Fruit fly (Drosophila melanogaster) Kc167 (cell line): Measurements from ENCODE around the gene CG4956.

Experiments
- Myc ChIP-seq: fragments of >200 bp; optimal IDR thresholded peaks from 2 replicates; lab custom pipeline; 2017; ENCODE audit warnings: missing external identifiers
- Sin3A ChIP-seq: fragments of >200 bp; optimal IDR thresholded peaks from 2 replicates; lab custom pipeline; 2018; ENCODE audit warnings: missing external identifiers
- h ChIP-seq: fragments of >200 bp; optimal IDR thresholded peaks from 3 replicates; lab custom pipeline; 2018; ENCODE audit warnings: missing external identifiers
- insv ChIP-seq: fragments of >200 bp; optimal IDR thresholded peaks from 3 replicates; lab custom pipeline; 2018; ENCODE audit warnings: missing external identifiers
- psq ChIP-seq: fragments of >200 bp; optimal IDR thresholded peaks from 2 replicates; lab custom pipeline; 2017; ENCODE audit warnings: missing external identifiers
- ttk ChIP-seq: sonication (Bioruptor generic); optimal IDR thresholded peaks from 2 replicates; lab custom pipeline; 2017; ENCODE audit warnings: missing external identifiers

CG4956 gene

dm6 chr3R:25778205-25778604 lies at the start of gene CG4956:
Gene CG4956, minus strand, starts transcription at chr3R:25778305.
- no peak for TF ChIP-seq psq (lab: Kevin White, UChicago)
- TF ChIP-seq ttk (lab: Kevin White, UChicago), result no peak
- no peak for TF ChIP-seq Myc (lab: Kevin White, UChicago)
- TF ChIP-seq h (lab: Kevin White, UChicago), result no peak
- no peak for TF ChIP-seq insv
- TF ChIP-seq Sin3A (lab: Kevin White, UChicago), result no peak

DNA sequence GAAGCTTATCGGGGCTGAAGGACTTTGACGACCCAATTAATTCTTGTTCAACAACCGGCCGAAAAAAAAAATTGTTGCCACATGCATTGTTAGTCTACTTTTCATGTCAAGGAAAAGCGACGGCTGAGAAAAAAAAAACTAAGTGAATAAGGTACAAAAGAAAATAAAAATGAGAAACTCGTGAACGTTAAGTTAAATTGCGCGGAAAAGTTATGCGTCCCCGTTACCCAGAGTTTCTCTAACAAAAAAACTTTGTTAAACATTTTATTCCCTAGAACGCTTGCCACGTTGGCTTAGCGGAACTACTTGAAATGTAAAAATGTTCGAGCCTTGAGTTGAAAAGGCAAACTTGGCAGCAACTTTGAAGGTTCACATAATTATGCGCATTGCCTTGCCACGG lies 37.1 kb upstream of the CG4956 start, which contains the start of gene CG14354:
CG14354 (plus strand) TSS at position 301 of the 400 bp plus-strand sequence.
- TF ChIP-seq insv (no peak), Myc (lab: Kevin White, UChicago) (no peak), psq (lab: Kevin White, UChicago) (no peak), Sin3A (lab: Kevin White, UChicago) (no peak), h (lab: Kevin White, UChicago) (no peak), ttk (lab: Kevin White, UChicago) (no peak)

DNA sequence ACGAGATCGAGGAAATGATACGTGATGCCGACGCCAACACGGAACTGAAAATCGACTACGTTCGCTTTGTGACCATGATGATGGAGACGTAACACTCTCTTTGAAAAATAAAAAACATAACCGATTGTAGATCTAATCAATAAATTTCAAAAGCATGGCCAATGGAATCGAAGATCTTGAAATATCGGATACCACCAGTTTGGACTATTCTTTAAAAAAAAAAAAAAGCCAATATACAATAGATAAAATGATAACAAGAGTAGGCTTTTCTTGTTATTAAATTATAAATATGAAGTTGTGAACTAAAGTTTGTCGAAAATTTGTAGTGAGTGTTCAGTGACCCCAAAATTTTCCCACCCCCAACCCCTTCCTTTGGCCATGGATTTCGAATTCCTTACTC lies 33.5 kb upstream of the CG4956 start, which contains the start of the genes Acam and CG17770:
Acam (plus strand) TSS at position 301 of the 400 bp plus-strand sequence.
CG17770 (plus strand) TSS at position 301 of the 400 bp plus-strand sequence.
- no peak for TF ChIP-seq h (lab: Kevin White, UChicago)
- no peak for TF ChIP-seq Sin3A (lab: Kevin White, UChicago)
- no peak for TF ChIP-seq insv
- no peak for TF ChIP-seq psq (lab: Kevin White, UChicago)
- TF ChIP-seq ttk (lab: Kevin White, UChicago), result no peak
- no peak for TF ChIP-seq Myc (lab: Kevin White, UChicago)

dm6 chr3R:25810796-25811195 lies 32.7 kb upstream of the CG4956 start, which contains the start of gene CG5024:
Gene CG5024, plus strand, starts transcription at chr3R:25811096.
- TF ChIP-seq h (lab: Kevin White, UChicago), result no peak
- no peak for TF ChIP-seq Sin3A (lab: Kevin White, UChicago)
- TF ChIP-seq Myc (lab: Kevin White, UChicago), result no peak
- TF ChIP-seq insv, result no peak
- no peak for TF ChIP-seq ttk (lab: Kevin White, UChicago)
- no peak for TF ChIP-seq psq (lab: Kevin White, UChicago)

dm6 chr3R:25806145-25806544 lies 28.0 kb upstream of the CG4956 start, which contains the start of gene BG642167:
Gene BG642167, plus strand, starts transcription at chr3R:25806445.
- TF ChIP-seq ttk (lab: Kevin White, UChicago) (no peak), psq (lab: Kevin White, UChicago) (no peak), Sin3A (lab: Kevin White, UChicago) (no peak), Myc (lab: Kevin White, UChicago) (no peak), h (lab: Kevin White, UChicago) (no peak), insv (no peak)

- TF ChIP-seq h (lab: Kevin White, UChicago) (no peak), Sin3A (lab: Kevin White, UChicago) (no peak), psq (lab: Kevin White, UChicago) (no peak), Myc (lab: Kevin White, UChicago) (no peak), ttk (lab: Kevin White, UChicago) (no peak), insv (no peak)
Measured at dm6 chr3R:25791807-25792206, 13.7 kb upstream of the CG4956 start.

DNA sequence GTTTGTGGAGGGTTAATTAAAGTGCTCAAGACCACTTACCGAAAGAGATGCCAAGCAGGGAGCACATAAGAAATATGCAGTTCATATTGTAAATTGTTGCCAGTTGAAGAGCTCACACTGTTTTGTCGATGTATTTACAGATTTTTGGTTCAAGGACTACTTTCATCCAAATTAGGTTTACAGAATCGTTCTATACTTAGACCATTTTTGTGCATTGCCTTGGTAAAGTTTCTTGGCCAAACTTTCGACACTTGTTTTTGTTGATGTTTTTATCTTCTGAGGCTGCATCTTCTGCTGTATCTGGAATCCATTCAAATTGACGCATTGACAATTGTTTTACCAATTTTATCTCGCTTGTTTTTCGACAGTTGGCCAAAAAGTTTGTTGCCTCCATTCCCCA lies 12.3 kb upstream of the CG4956 start, which contains the start of gene CG31093:
CG31093 (minus strand) TSS at position 101 of the 400 bp plus-strand sequence.
- no peak for TF ChIP-seq insv
- TF ChIP-seq h (lab: Kevin White, UChicago), result no peak
- TF ChIP-seq Myc (lab: Kevin White, UChicago), result no peak
- TF ChIP-seq Sin3A (lab: Kevin White, UChicago), result no peak
- TF ChIP-seq ttk (lab: Kevin White, UChicago), result no peak
- TF ChIP-seq psq (lab: Kevin White, UChicago), result no peak

- no peak for TF ChIP-seq insv
- TF ChIP-seq psq (lab: Kevin White, UChicago), result no peak
- no peak for TF ChIP-seq ttk (lab: Kevin White, UChicago)
- no peak for TF ChIP-seq h (lab: Kevin White, UChicago)
- TF ChIP-seq Myc (lab: Kevin White, UChicago), result no peak
- TF ChIP-seq Sin3A (lab: Kevin White, UChicago), result no peak
Measured at dm6 chr3R:25789355-25789754, 11.2 kb upstream of the CG4956 start, which contains the start of gene CG31380. Gene CG31380, minus strand, starts transcription at chr3R:25789455.

- no peak for TF ChIP-seq Sin3A (lab: Kevin White, UChicago)
- no peak for TF ChIP-seq ttk (lab: Kevin White, UChicago)
- TF ChIP-seq insv, result no peak
- TF ChIP-seq h (lab: Kevin White, UChicago), result no peak
- TF ChIP-seq Myc (lab: Kevin White, UChicago), result no peak
- TF ChIP-seq psq (lab: Kevin White, UChicago), result no peak
Measured at dm6 chr3R:25787198-25787597, 9.1 kb upstream of the CG4956 start, which contains the start of gene CG4960. Gene CG4960, minus strand, starts transcription at chr3R:25787298.

- TF ChIP-seq Sin3A (lab: Kevin White, UChicago) (no peak), h (lab: Kevin White, UChicago) (no peak), Myc (lab: Kevin White, UChicago) (no peak), insv (no peak), psq (lab: Kevin White, UChicago) (no peak), ttk (lab: Kevin White, UChicago) (no peak)
Measured at dm6 chr3R:25782855-25783424, 4.8 kb upstream of the CG4956 start.

DNA sequence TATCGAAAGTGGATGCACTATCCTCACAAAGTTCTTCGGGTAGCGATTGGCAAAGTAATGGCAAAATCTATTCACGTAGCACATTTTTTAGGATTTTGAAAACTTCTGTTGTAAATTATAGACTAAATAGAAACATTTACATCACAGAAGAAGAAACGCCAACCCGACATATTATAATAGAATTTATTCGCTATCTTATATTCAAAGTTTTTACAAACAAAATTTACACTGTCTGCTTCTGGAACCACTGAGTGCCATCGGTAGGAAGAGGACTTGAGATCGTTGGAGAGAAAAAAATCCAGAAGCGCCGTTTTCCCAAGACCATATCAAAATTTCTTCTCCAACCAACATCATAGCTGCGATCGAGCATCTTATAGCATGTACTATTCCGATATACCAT lies 1.0 kb downstream of the CG4956 start, which contains the start of gene CG17195:
CG17195 (minus strand) TSS at position 101 of the 400 bp plus-strand sequence.
- no peak for TF ChIP-seq insv
- no peak for TF ChIP-seq psq (lab: Kevin White, UChicago)
- no peak for TF ChIP-seq h (lab: Kevin White, UChicago)
- no peak for TF ChIP-seq Myc (lab: Kevin White, UChicago)
- TF ChIP-seq Sin3A (lab: Kevin White, UChicago), result no peak
- no peak for TF ChIP-seq ttk (lab: Kevin White, UChicago)
